Fruit fly (Drosophila melanogaster): ENCODE measurements around the gene Rh4.

DNA sequence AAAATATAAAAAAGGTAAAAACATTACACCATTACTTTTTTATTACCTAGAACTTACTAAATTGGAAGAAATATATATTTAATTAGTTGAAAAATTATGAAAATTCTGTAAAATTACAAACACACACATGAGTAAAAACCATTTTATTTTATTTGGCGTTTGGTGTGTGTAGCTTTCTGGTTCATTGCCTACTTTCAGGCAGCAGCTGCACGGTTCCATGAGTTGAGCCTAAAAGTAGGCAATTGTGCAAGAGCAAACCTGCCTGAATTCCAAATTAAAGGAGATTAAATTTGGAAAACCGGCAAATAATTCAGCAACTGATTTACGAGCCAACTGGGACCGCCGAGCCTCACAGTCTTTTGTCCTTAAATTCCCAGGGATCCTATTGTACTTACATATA, 13.2 kb upstream of the Rh4 start:
- TF ChIP-seq Dfd (GFP tag; optimal IDR thresholded peaks at IDR 0.05) (no peak), h (GFP tag; optimal IDR thresholded peaks at IDR 0.05) (no peak), usp (GFP tag; optimal IDR thresholded peaks at IDR 0.05) (no peak), lola (GFP tag; optimal IDR thresholded peaks at IDR 0.05) (peak; percentile 90), N (GFP tag; optimal IDR thresholded peaks at IDR 0.05) (peak; percentile 81), pan (optimal IDR thresholded peaks at IDR 0.05) (no peak), Myc (optimal IDR thresholded peaks at IDR 0.05) (peak; percentile 81), Abd-B (GFP tag; optimal IDR thresholded peaks at IDR 0.05) (no peak), OdsH (GFP tag; optimal IDR thresholded peaks at IDR 0.05) (no peak), GATAd (GFP tag; optimal IDR thresholded peaks at IDR 0.05) (no peak), brk (GFP tag; optimal IDR thresholded peaks at IDR 0.05) (no peak), jim (GFP tag; optimal IDR thresholded peaks at IDR 0.05) (no peak)

Data from whole organism, wandering third instar larva.